Worm (Caenorhabditis elegans) whole organism, L3 larva: ENCODE measurements around the gene sox-4.

Experiments used
- R02D3.7 ChIP-seq: fragments of 150-350 bp; optimal IDR thresholded peaks from 2 replicates; lab custom pipeline; 2014; ENCODE audit warnings: missing biosample characterization, missing genetic modification characterization
- aly-2 ChIP-seq: fragments of 150-350 bp; optimal IDR thresholded peaks from 2 replicates; lab custom pipeline; 2014; ENCODE audit warnings: missing biosample characterization, missing genetic modification characterization
- ceh-82 ChIP-seq: fragments of 150-350 bp; optimal IDR thresholded peaks from 2 replicates; lab custom pipeline; 2014; ENCODE audit warnings: missing biosample characterization, missing genetic modification characterization
- egl-5 ChIP-seq: fragments of 150-350 bp; optimal IDR thresholded peaks from 2 replicates; lab custom pipeline; 2017; ENCODE audit warnings: missing biosample characterization, missing genetic modification reagents, missing genetic modification characterization, inconsistent platforms
- fos-1 ChIP-seq: fragments of 150-350 bp; optimal IDR thresholded peaks from 2 replicates; lab custom pipeline; 2014; ENCODE audit warnings: missing biosample characterization, missing genetic modification characterization
- jun-1 ChIP-seq: fragments of 150-350 bp; optimal IDR thresholded peaks from 2 replicates; lab custom pipeline; 2014; ENCODE audit warnings: missing biosample characterization, missing genetic modification reagents, missing genetic modification characterization
- lin-39 ChIP-seq: fragments of 150-350 bp; optimal IDR thresholded peaks from 2 replicates; lab custom pipeline; 2018; ENCODE audit warnings: missing biosample characterization, missing genetic modification reagents, missing genetic modification characterization
- nhr-23 ChIP-seq: fragments of 150-350 bp; optimal IDR thresholded peaks from 2 replicates; lab custom pipeline; 2014; ENCODE audit warnings: missing biosample characterization, missing genetic modification reagents, missing genetic modification characterization
- nhr-25 ChIP-seq: sonication (generic microtip); optimal IDR thresholded peaks from 2 replicates; lab custom pipeline; 2017; ENCODE audit warnings: missing biosample characterization, missing genetic modification characterization
- nhr-28 ChIP-seq: fragments of 150-350 bp; optimal IDR thresholded peaks from 2 replicates; lab custom pipeline; 2014; ENCODE audit warnings: missing biosample characterization, missing genetic modification characterization
- pqm-1 ChIP-seq: fragments of 150-350 bp; optimal IDR thresholded peaks from 2 replicates; lab custom pipeline; 2017; ENCODE audit warnings: missing biosample characterization, missing genetic modification characterization, inconsistent platforms
- skn-1 ChIP-seq: fragments of 150-350 bp; optimal IDR thresholded peaks from 2 replicates; lab custom pipeline; 2014; ENCODE audit warnings: missing biosample characterization, missing genetic modification characterization
- snpc-4 ChIP-seq: fragments of 150-350 bp; optimal IDR thresholded peaks from 2 replicates; lab custom pipeline; 2014; ENCODE audit warnings: missing biosample characterization, missing genetic modification characterization

- peak; percentile 14 for TF ChIP-seq jun-1 (tag; lab: Kevin White, UChicago)
- no peak for TF ChIP-seq snpc-4 (tag; lab: Kevin White, UChicago)
- TF ChIP-seq skn-1 = no peak
- TF ChIP-seq pqm-1 (tag; lab: Kevin White, UChicago) = peak; percentile 59
- no peak for TF ChIP-seq egl-5 (tag; lab: Kevin White, UChicago)
- TF ChIP-seq nhr-23 = no peak
- TF ChIP-seq lin-39 (tag; lab: Kevin White, UChicago) = no peak
- no peak for TF ChIP-seq fos-1 (tag; lab: Kevin White, UChicago)
- TF ChIP-seq nhr-25 (tag; lab: Kevin White, UChicago) = no peak
- TF ChIP-seq ceh-82 (tag; lab: Kevin White, UChicago) = no peak
- no peak for TF ChIP-seq R02D3.7 (tag; lab: Kevin White, UChicago)
- TF ChIP-seq aly-2 (tag; lab: Kevin White, UChicago) = no peak
- TF ChIP-seq nhr-28 = no peak
These were observed 8.9 kb downstream of the sox-4 start for ce11 chrX:3499867-3500266.
